Fruit fly (Drosophila melanogaster) whole organism: ENCODE results near the gene CG18473.

Experiments
- psq ChIP-seq: fragments of >200 bp; optimal IDR thresholded peaks from 2 replicates; lab custom pipeline; 2017
- usp ChIP-seq: fragments of >200 bp; optimal IDR thresholded peaks from 2 replicates; lab custom pipeline; 2017; ENCODE audit warnings: missing biosample characterization, missing genetic modification characterization, mixed read lengths

dm6 chr3R:9342248-9342882 is 20.7 kb upstream of the CG18473 start:
- TF ChIP-seq usp (GFP tag; lab: Kevin White, UChicago), result no peak
- no peak for TF ChIP-seq psq (lab: Kevin White, UChicago)
